Fruit fly (Drosophila melanogaster): Measurements from ENCODE around the gene ng1.

The ng1 gene

dm6 chrX:3288909-3289706 lies 46.9 kb downstream of the ng1 start (continued):
- TF ChIP-seq ssp (GFP tag; IDR thresholded peaks at IDR 0.05) = 0 out of 2 replicates have a peak, but pooled peaks have one; percentile 9
- TF ChIP-seq Mes4 (GFP tag; optimal IDR thresholded peaks at IDR 0.05) = no peak
- TF ChIP-seq CG4360 (GFP tag; IDR thresholded peaks at IDR 0.05) = peak; percentile 61
- no peak for TF ChIP-seq Abd-B (GFP tag; optimal IDR thresholded peaks at IDR 0.05)
- TF ChIP-seq usp (GFP tag; optimal IDR thresholded peaks at IDR 0.05) = no peak
- TF ChIP-seq CG12769 (tag; optimal IDR thresholded peaks at IDR 0.05) = no peak
- TF ChIP-seq ap (GFP tag; IDR thresholded peaks at IDR 0.05) = no peak
- TF ChIP-seq mirr (GFP tag; optimal IDR thresholded peaks at IDR 0.05) = no peak
- TF ChIP-seq gfzf (GFP tag; optimal IDR thresholded peaks at IDR 0.05) = no peak
- TF ChIP-seq cato (GFP tag; optimal IDR thresholded peaks at IDR 0.05; ENCODE audit: borderline replicate concordance) = no peak
- peak; percentile 9 for TF ChIP-seq CG2875 (GFP tag; optimal IDR thresholded peaks at IDR 0.05)
- no peak for TF ChIP-seq CG7745 (tag; optimal IDR thresholded peaks at IDR 0.05)
- TF ChIP-seq seq (GFP tag; IDR thresholded peaks at IDR 0.05) = peak; percentile 39; the same call in 1 of the 2 replicates
- 0 out of 2 replicates have a peak, but pooled peaks have one; percentile 8 for TF ChIP-seq CG42726 (GFP tag; IDR thresholded peaks at IDR 0.05; ENCODE audit: partially characterized antibody)
- peak; percentile 49 for TF ChIP-seq CG2712 (tag; optimal IDR thresholded peaks at IDR 0.05)
- no peak for TF ChIP-seq CG34224 (GFP tag; IDR thresholded peaks at IDR 0.05; ENCODE audit: partially characterized antibody)
- no peak for TF ChIP-seq dati (GFP tag; IDR thresholded peaks at IDR 0.05)
- TF ChIP-seq sim (GFP tag; IDR thresholded peaks at IDR 0.05) = no peak
- TF ChIP-seq CG17802 (tag; optimal IDR thresholded peaks at IDR 0.05) = no peak
- no peak for TF ChIP-seq chn (GFP tag; optimal IDR thresholded peaks at IDR 0.05)
- TF ChIP-seq caup (GFP tag; optimal IDR thresholded peaks at IDR 0.05; ENCODE audit: severe bottlenecking) = no peak
- TF ChIP-seq CG17829 (tag; optimal IDR thresholded peaks at IDR 0.05) = no peak
- no peak for TF ChIP-seq Sry-δ (GFP tag; optimal IDR thresholded peaks at IDR 0.05)
- TF ChIP-seq yki (optimal IDR thresholded peaks at IDR 0.05) = no peak
- no peak for TF ChIP-seq CG7963 (GFP tag; IDR thresholded peaks at IDR 0.05; ENCODE audit: partially characterized antibody)
- TF ChIP-seq CG6791 (GFP tag; IDR thresholded peaks at IDR 0.05; ENCODE audit: partially characterized antibody) = no peak
- TF ChIP-seq lola (GFP tag; optimal IDR thresholded peaks at IDR 0.05) = peak in 1 of 3 experiments; percentile 9
- TF ChIP-seq CG12299 (tag; optimal IDR thresholded peaks at IDR 0.05) = no peak
- TF ChIP-seq corto (GFP tag; optimal IDR thresholded peaks at IDR 0.05) = no peak
- TF ChIP-seq ash1 (GFP tag; optimal IDR thresholded peaks at IDR 0.05) = no peak
- no peak for TF ChIP-seq pum (GFP tag; optimal IDR thresholded peaks at IDR 0.05)
- peak; percentile 1 for TF ChIP-seq CG10654 (GFP tag; optimal IDR thresholded peaks at IDR 0.05)
- peak; percentile 51 for TF ChIP-seq phol (tag; optimal IDR thresholded peaks at IDR 0.05)
- no peak for TF ChIP-seq Dll (GFP tag; IDR thresholded peaks at IDR 0.05; ENCODE audit: partially characterized antibody)
- no peak for TF ChIP-seq CG7987 (GFP tag; optimal IDR thresholded peaks at IDR 0.05)
- TF ChIP-seq Sry-β (GFP tag; optimal IDR thresholded peaks at IDR 0.05) = no peak
- no peak for TF ChIP-seq CG2202 (tag; optimal IDR thresholded peaks at IDR 0.05)
- TF ChIP-seq CG6765 (GFP tag; optimal IDR thresholded peaks at IDR 0.05) = peak; percentile 41
- no peak for TF ChIP-seq CG8388 (GFP tag; optimal IDR thresholded peaks at IDR 0.05)
- TF ChIP-seq CG8359 (GFP tag; optimal IDR thresholded peaks at IDR 0.05; ENCODE audit: borderline replicate concordance) = no peak
- peak; percentile 13 for TF ChIP-seq CG9817 (tag; optimal IDR thresholded peaks at IDR 0.05)
- no peak for TF ChIP-seq repo (GFP tag; optimal IDR thresholded peaks at IDR 0.05)
- TF ChIP-seq CG1603 (tag; optimal IDR thresholded peaks at IDR 0.05) = peak; percentile 26
- TF ChIP-seq CG6654 (GFP tag; optimal IDR thresholded peaks at IDR 0.05) = no peak
- no peak for TF ChIP-seq CG4617 (GFP tag; optimal IDR thresholded peaks at IDR 0.05; ENCODE audit: borderline replicate concordance)
- no peak for TF ChIP-seq CG10565 (GFP tag; optimal IDR thresholded peaks at IDR 0.05)
- no peak for TF ChIP-seq CG1647 (GFP tag; optimal IDR thresholded peaks at IDR 0.05)
- TF ChIP-seq CG10321 (GFP tag; IDR thresholded peaks at IDR 0.05) = no peak

Measured in whole organism, embryonic.